Worm (Caenorhabditis elegans) whole organism, L3 larva: ENCODE data around the gene nhl-3.
A peak's percentile ranks its signal among the peaks of the same experiment; 100 is the strongest.

Experiments used
- ZK546.5 ChIP-seq: sonication (generic microtip); optimal IDR thresholded peaks from 2 replicates; lab custom pipeline; 2017; ENCODE audit warnings: missing biosample characterization, missing genetic modification characterization
- aly-2 ChIP-seq: fragments of 150-350 bp; optimal IDR thresholded peaks from 2 replicates; lab custom pipeline; 2014; ENCODE audit warnings: missing biosample characterization, missing genetic modification characterization
- ama-1 ChIP-seq: fragments of 150-350 bp; optimal IDR thresholded peaks from 2 replicates; lab custom pipeline; 2018
- ceh-16 ChIP-seq: sonication (generic microtip); optimal IDR thresholded peaks from 2 replicates; lab custom pipeline; 2017; ENCODE audit warnings: missing biosample characterization, missing genetic modification characterization
- ceh-28 ChIP-seq: fragments of 150-350 bp; optimal IDR thresholded peaks from 2 replicates; lab custom pipeline; 2014; ENCODE audit warnings: missing biosample characterization, missing genetic modification reagents, missing genetic modification characterization
- daf-12 ChIP-seq: fragments of 150-350 bp; optimal IDR thresholded peaks from 2 replicates; lab custom pipeline; 2014; ENCODE audit warnings: missing biosample characterization, missing genetic modification reagents, missing genetic modification characterization
- egl-27 ChIP-seq: sonication (generic microtip); optimal IDR thresholded peaks from 4 replicates; lab custom pipeline; 2017; ENCODE audit warnings: missing biosample characterization, missing genetic modification reagents, missing genetic modification characterization
- egl-5 ChIP-seq: fragments of 150-350 bp; optimal IDR thresholded peaks from 2 replicates; lab custom pipeline; 2017; ENCODE audit warnings: missing biosample characterization, missing genetic modification reagents, missing genetic modification characterization, inconsistent platforms
- elt-1 ChIP-seq: fragments of 150-350 bp; optimal IDR thresholded peaks from 2 replicates; lab custom pipeline; 2014; ENCODE audit warnings: missing biosample characterization, missing genetic modification characterization
- elt-2 ChIP-seq: sonication (generic microtip); optimal IDR thresholded peaks from 2 replicates; lab custom pipeline; 2016; ENCODE audit warnings: missing genetic modification reagents, mild to moderate bottlenecking, missing genetic modification characterization, missing compliant biosample characterization
- elt-3 ChIP-seq, 3 experiments: fragments of 150-350 bp in 1 of 3; sonication (generic microtip) in 2 of 3; optimal IDR thresholded peaks; 2 replicates in 2 of 3; 4 replicates in 1 of 3; lab custom pipeline; 2014 to 2017; ENCODE audit warnings: missing biosample characterization in 3 of 3, missing genetic modification characterization in 3 of 3
- eor-1 ChIP-seq, 2 experiments: fragments of 150-350 bp; optimal IDR thresholded peaks; 2 replicates each; lab custom pipeline; 2014 to 2018; ENCODE audit warnings: missing biosample characterization in 2 of 2, missing genetic modification characterization in 2 of 2
- fkh-10 ChIP-seq: sonication (generic microtip); optimal IDR thresholded peaks from 2 replicates; lab custom pipeline; 2017; ENCODE audit warnings: missing biosample characterization, missing genetic modification reagents, missing genetic modification characterization
- fos-1 ChIP-seq: fragments of 150-350 bp; optimal IDR thresholded peaks from 2 replicates; lab custom pipeline; 2014; ENCODE audit warnings: missing biosample characterization, missing genetic modification characterization
- hmg-11 ChIP-seq: sonication (generic microtip); optimal IDR thresholded peaks from 2 replicates; lab custom pipeline; 2016; ENCODE audit warnings: missing genetic modification characterization, missing compliant biosample characterization
- jun-1 ChIP-seq: fragments of 150-350 bp; optimal IDR thresholded peaks from 2 replicates; lab custom pipeline; 2014; ENCODE audit warnings: missing biosample characterization, missing genetic modification reagents, missing genetic modification characterization
- lin-15B ChIP-seq: fragments of 150-350 bp; optimal IDR thresholded peaks from 2 replicates; lab custom pipeline; 2014; ENCODE audit warnings: missing biosample characterization, missing genetic modification characterization
- lin-39 ChIP-seq: fragments of 150-350 bp; optimal IDR thresholded peaks from 2 replicates; lab custom pipeline; 2018; ENCODE audit warnings: missing biosample characterization, missing genetic modification reagents, missing genetic modification characterization
- lsy-12 ChIP-seq: sonication (generic microtip); optimal IDR thresholded peaks from 2 replicates; lab custom pipeline; 2016; ENCODE audit warnings: mild to moderate bottlenecking, missing genetic modification characterization, missing compliant biosample characterization
- mdl-1 ChIP-seq: fragments of 150-350 bp; optimal IDR thresholded peaks from 2 replicates; lab custom pipeline; 2014; ENCODE audit warnings: missing biosample characterization, missing genetic modification characterization
- nfya-1 ChIP-seq: sonication (generic microtip); optimal IDR thresholded peaks from 2 replicates; lab custom pipeline; 2017; ENCODE audit warnings: missing genetic modification characterization, mild to moderate bottlenecking, missing compliant biosample characterization, antibody characterized with exemption, moderate library complexity; ENCODE audit not compliant: insufficient read depth
- nhr-11 ChIP-seq: fragments of 150-350 bp; optimal IDR thresholded peaks from 2 replicates; lab custom pipeline; 2014; ENCODE audit warnings: missing biosample characterization, missing genetic modification characterization
- nhr-12 ChIP-seq: fragments of 150-350 bp; optimal IDR thresholded peaks from 2 replicates; lab custom pipeline; 2014; ENCODE audit warnings: missing biosample characterization, missing genetic modification characterization
- nhr-23 ChIP-seq: fragments of 150-350 bp; optimal IDR thresholded peaks from 2 replicates; lab custom pipeline; 2014; ENCODE audit warnings: missing biosample characterization, missing genetic modification reagents, missing genetic modification characterization
- nhr-25 ChIP-seq: sonication (generic microtip); optimal IDR thresholded peaks from 2 replicates; lab custom pipeline; 2017; ENCODE audit warnings: missing biosample characterization, missing genetic modification characterization
- nhr-43 ChIP-seq: sonication (generic microtip); optimal IDR thresholded peaks from 2 replicates; lab custom pipeline; 2016; ENCODE audit warnings: mild to moderate bottlenecking, missing genetic modification characterization, missing compliant biosample characterization; ENCODE audit not compliant: poor library complexity, severe bottlenecking
- nhr-67 ChIP-seq: fragments of 150-350 bp; optimal IDR thresholded peaks from 2 replicates; lab custom pipeline; 2014; ENCODE audit warnings: missing biosample characterization, missing genetic modification characterization
- nhr-76 ChIP-seq: fragments of 150-350 bp; sonication (generic microtip); optimal IDR thresholded peaks from 5 replicates; lab custom pipeline; 2014; ENCODE audit warnings: missing biosample characterization, missing genetic modification characterization
- nhr-77 ChIP-seq: fragments of 150-350 bp; optimal IDR thresholded peaks from 2 replicates; lab custom pipeline; 2014; ENCODE audit warnings: missing biosample characterization, missing genetic modification characterization
- pha-4 ChIP-seq: fragments of 150-350 bp; optimal IDR thresholded peaks from 2 replicates; lab custom pipeline; 2014; ENCODE audit warnings: missing biosample characterization, missing genetic modification reagents, missing genetic modification characterization
- pqm-1 ChIP-seq: fragments of 150-350 bp; optimal IDR thresholded peaks from 2 replicates; lab custom pipeline; 2017; ENCODE audit warnings: missing biosample characterization, missing genetic modification characterization, inconsistent platforms
- sea-2 ChIP-seq: fragments of 150-350 bp; sonication (generic microtip); optimal IDR thresholded peaks from 4 replicates; lab custom pipeline; 2014; ENCODE audit warnings: missing biosample characterization, missing genetic modification reagents, missing genetic modification characterization
- skn-1 ChIP-seq: fragments of 150-350 bp; optimal IDR thresholded peaks from 2 replicates; lab custom pipeline; 2014; ENCODE audit warnings: missing biosample characterization, missing genetic modification characterization
- snpc-4 ChIP-seq: fragments of 150-350 bp; optimal IDR thresholded peaks from 2 replicates; lab custom pipeline; 2014; ENCODE audit warnings: missing biosample characterization, missing genetic modification characterization
- tbx-2 ChIP-seq: sonication (generic microtip); optimal IDR thresholded peaks from 2 replicates; lab custom pipeline; 2016; ENCODE audit warnings: mild to moderate bottlenecking, missing genetic modification characterization, missing compliant biosample characterization
- unc-39 ChIP-seq: sonication (generic microtip); optimal IDR thresholded peaks from 4 replicates; lab custom pipeline; 2017; ENCODE audit warnings: missing biosample characterization, missing genetic modification characterization
- unc-62 ChIP-seq: fragments of 150-350 bp; sonication (generic microtip); optimal IDR thresholded peaks from 4 replicates; lab custom pipeline; 2014; ENCODE audit warnings: missing biosample characterization, missing genetic modification reagents, missing genetic modification characterization
- zag-1 ChIP-seq: fragments of 150-350 bp; optimal IDR thresholded peaks from 2 replicates; lab custom pipeline; 2014; ENCODE audit warnings: missing biosample characterization, missing genetic modification characterization
- ztf-11 ChIP-seq: fragments of 150-350 bp; optimal IDR thresholded peaks from 2 replicates; lab custom pipeline; 2014; ENCODE audit warnings: missing biosample characterization, missing genetic modification characterization
- ztf-4 ChIP-seq: fragments of 150-350 bp; optimal IDR thresholded peaks from 2 replicates; lab custom pipeline; 2014; ENCODE audit warnings: missing biosample characterization, missing genetic modification characterization

nhl-3 gene

ce11 chrII:606033-606432, 4.1 kb upstream of the nhl-3 start, which contains the start of gene W04H10.5:
W04H10.5 (plus strand) TSS chrII:606333.
- TF ChIP-seq lin-15B (no peak), hmg-11 (tag; lab: Kevin White, UChicago) (no peak), lsy-12 (tag; lab: Kevin White, UChicago) (no peak), ztf-11 (tag; lab: Kevin White, UChicago) (no peak), nhr-25 (tag; lab: Kevin White, UChicago) (no peak), ceh-28 (no peak), elt-2 (tag; lab: Kevin White, UChicago) (no peak), unc-62 (GFP tag; lab: Kevin White, UChicago) (no peak), ztf-4 (no peak), nfya-1 (no peak), eor-1 (tag; optimal IDR thresholded peaks at IDR 0.05; lab: Kevin White, UChicago) (no peak), mdl-1 (tag; lab: Kevin White, UChicago) (no peak), ama-1 (lab: Kevin White, UChicago) (no peak), pha-4 (tag; lab: Kevin White, UChicago) (no peak), sea-2 (GFP tag; lab: Kevin White, UChicago) (no peak), egl-5 (tag; lab: Kevin White, UChicago) (no peak), jun-1 (tag; lab: Kevin White, UChicago) (no peak), ceh-16 (tag; lab: Kevin White, UChicago) (no peak)

- TF ChIP-seq aly-2 (tag; lab: Kevin White, UChicago), result no peak
- no peak for TF ChIP-seq ceh-28
Observed at ce11 chrII:605267-605666, 3.3 kb upstream of the nhl-3 start, which contains the start of gene W04H10.2. W04H10.2 (plus strand) TSS chrII:605567.

- TF ChIP-seq nhr-23 (tag; lab: Kevin White, UChicago), result peak; percentile 65
- TF ChIP-seq ceh-28, result peak; percentile 19
- no peak for TF ChIP-seq ZK546.5 (tag; lab: Kevin White, UChicago)
- no peak for TF ChIP-seq ztf-4
- TF ChIP-seq nfya-1, result peak; percentile 65
- no peak for TF ChIP-seq nhr-12 (tag; lab: Kevin White, UChicago)
- peak; percentile 23 for TF ChIP-seq nhr-25 (tag; lab: Kevin White, UChicago)
- no peak for TF ChIP-seq fkh-10 (GFP tag; lab: Kevin White, UChicago)
- TF ChIP-seq nhr-43, result no peak
- TF ChIP-seq egl-5 (tag; lab: Kevin White, UChicago), result peak; percentile 20
- no peak for TF ChIP-seq nhr-77 (tag; lab: Kevin White, UChicago)
- no peak for TF ChIP-seq aly-2 (tag; lab: Kevin White, UChicago)
- peak; percentile 28 for TF ChIP-seq skn-1 (tag; lab: Kevin White, UChicago)
- no peak for TF ChIP-seq ztf-11 (tag; lab: Kevin White, UChicago)
- TF ChIP-seq snpc-4 (tag; lab: Kevin White, UChicago), result peak; percentile 92
- no peak for TF ChIP-seq elt-1 (tag; lab: Kevin White, UChicago)
- TF ChIP-seq nhr-76, result no peak
- peak; percentile 17 for TF ChIP-seq lin-15B
- peak; percentile 8 for TF ChIP-seq pqm-1
- no peak for TF ChIP-seq fos-1 (tag; lab: Kevin White, UChicago)
- TF ChIP-seq tbx-2 (tag; lab: Kevin White, UChicago), result no peak
- TF ChIP-seq nhr-67 (tag; lab: Kevin White, UChicago), result no peak
- TF ChIP-seq unc-62 (GFP tag; lab: Kevin White, UChicago), result peak; percentile 14
- TF ChIP-seq egl-27 (tag; lab: Kevin White, UChicago), result no peak
- peak; percentile 34 for TF ChIP-seq pha-4 (tag; lab: Kevin White, UChicago)
- no peak for TF ChIP-seq unc-39 (tag; lab: Kevin White, UChicago)
- no peak for TF ChIP-seq daf-12 (tag; lab: Kevin White, UChicago)
- peak; percentile 94 for TF ChIP-seq lin-39 (tag; lab: Kevin White, UChicago)
- TF ChIP-seq hmg-11 (tag; lab: Kevin White, UChicago), result peak; percentile 74
Observed at ce11 chrII:602969-603368, 1.0 kb upstream of the nhl-3 start.

- TF ChIP-seq nhr-12 (tag; lab: Kevin White, UChicago) (no peak), pha-4 (tag; lab: Kevin White, UChicago) (peak; percentile 92), lin-39 (tag; lab: Kevin White, UChicago) (peak; percentile 63), pqm-1 (peak; percentile 28), nhr-25 (tag; lab: Kevin White, UChicago) (no peak), fkh-10 (GFP tag; lab: Kevin White, UChicago) (no peak), skn-1 (tag; lab: Kevin White, UChicago) (peak; percentile 29), sea-2 (GFP tag; lab: Kevin White, UChicago) (no peak), elt-2 (tag; lab: Kevin White, UChicago) (peak; percentile 23), ZK546.5 (tag; lab: Kevin White, UChicago) (no peak), egl-27 (tag; lab: Kevin White, UChicago) (no peak), zag-1 (tag; lab: Kevin White, UChicago) (no peak), snpc-4 (tag; lab: Kevin White, UChicago) (no peak), egl-5 (tag; lab: Kevin White, UChicago) (peak; percentile 28), ceh-28 (no peak), ama-1 (lab: Kevin White, UChicago) (no peak), nhr-11 (no peak), ztf-11 (tag; lab: Kevin White, UChicago) (no peak), elt-3 (tag; optimal IDR thresholded peaks at IDR 0.05; lab: Kevin White, UChicago) (no peak), jun-1 (tag; lab: Kevin White, UChicago) (no peak), unc-62 (GFP tag; lab: Kevin White, UChicago) (no peak), tbx-2 (tag; lab: Kevin White, UChicago) (no peak), hmg-11 (tag; lab: Kevin White, UChicago) (peak; percentile 58), mdl-1 (tag; lab: Kevin White, UChicago) (peak; percentile 15), nfya-1 (peak; percentile 63), ztf-4 (no peak)
- TF ChIP-seq, all 47 proteins: peak for 9
Observed at ce11 chrII:601305-601704, 615 bp downstream of the nhl-3 start.
